Worm (Caenorhabditis elegans): ENCODE measurements around the gene F07B7.12.

DNA sequence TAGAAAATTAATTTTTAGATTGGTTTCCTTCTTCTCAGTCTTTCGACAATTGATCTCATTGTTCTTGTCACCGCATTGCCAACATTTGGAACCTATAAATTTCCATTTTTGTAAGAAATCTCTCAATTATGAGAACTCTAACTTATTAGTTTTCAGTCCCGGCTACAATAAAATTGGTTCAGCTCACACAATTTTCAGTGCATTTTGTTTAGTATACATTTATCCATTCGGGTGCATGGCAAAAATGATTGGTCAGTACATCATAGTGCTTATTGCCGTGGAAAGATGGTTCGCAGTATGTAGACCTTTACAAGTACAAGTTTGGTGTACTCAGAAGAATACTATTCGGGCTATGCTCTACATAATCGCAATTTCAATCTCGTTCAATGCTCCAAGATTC, 42.1 kb upstream of the F07B7.12 start:
- TF ChIP-seq B0261.1 (tag; optimal IDR thresholded peaks at IDR 0.05) (no peak), ama-1 (optimal IDR thresholded peaks at IDR 0.05) (no peak), ama-1 (GFP tag; optimal IDR thresholded peaks at IDR 0.05) (no peak), ZK185.1 (tag; optimal IDR thresholded peaks at IDR 0.05; ENCODE audit: poor library complexity, severe bottlenecking) (no peak), egl-44 (GFP tag; IDR thresholded peaks at IDR 0.05) (no peak), F37B4.10 (GFP tag; IDR thresholded peaks at IDR 0.05) (no peak), F22D6.2 (tag; optimal IDR thresholded peaks at IDR 0.05) (no peak), chd-7 (tag; optimal IDR thresholded peaks at IDR 0.05) (no peak), hmg-20 (GFP tag; IDR thresholded peaks at IDR 0.05) (no peak), C06A6.2 (GFP tag; conservative IDR thresholded peaks at IDR 0.05) (no peak), unc-130 (GFP tag; optimal IDR thresholded peaks at IDR 0.05) (no peak), ceh-27 (GFP tag; optimal IDR thresholded peaks at IDR 0.05) (no peak)
